Worm (Caenorhabditis elegans) whole organism, L4 larva: ENCODE results near the gene W09H1.3.
A peak's percentile ranks its signal among the peaks of the same experiment; 100 is the strongest.

ENCODE experiments used
- D1046.2 ChIP-seq: fragments of 200-800 bp; sonication (Bioruptor generic); IDR thresholded peaks from 2 replicates; pipeline ENCODE4 v1.3.6; 2022; ENCODE audit warnings: missing genetic modification characterization, missing compliant biosample characterization
- F44E2.7 ChIP-seq: fragments of 200-800 bp; sonication (Bioruptor generic); IDR thresholded peaks from 2 replicates; pipeline ENCODE4 v2.1.2; 2022; ENCODE audit warnings: missing genetic modification characterization, missing compliant biosample characterization
- T26A8.4 ChIP-seq: fragments of 200-800 bp; sonication (Bioruptor generic); IDR thresholded peaks from 2 replicates; pipeline ENCODE4 v1.3.6; 2022; ENCODE audit warnings: missing genetic modification characterization, missing compliant biosample characterization
- Y5F2A.4 ChIP-seq: fragments of 200-800 bp; sonication (Bioruptor generic); optimal IDR thresholded peaks from 2 replicates; lab custom pipeline; 2018; ENCODE audit warnings: mild to moderate bottlenecking, missing genetic modification characterization, missing compliant biosample characterization
- Y75B8A.6 ChIP-seq: fragments of 200-800 bp; sonication (Bioruptor generic); IDR thresholded peaks from 2 replicates; pipeline ENCODE4 v1.3.6; 2022; ENCODE audit warnings: missing genetic modification reagents, missing genetic modification characterization, missing compliant biosample characterization
- ZK337.2 ChIP-seq: fragments of 200-800 bp; sonication (Bioruptor generic); IDR thresholded peaks from 2 replicates; pipeline ENCODE4 v1.3.6; 2022; ENCODE audit warnings: missing genetic modification reagents, missing genetic modification characterization, missing compliant biosample characterization
- ZK546.5 ChIP-seq, 2 experiments: sonication (generic microtip); optimal IDR thresholded peaks; 2 replicates each; lab custom pipeline; 2017; ENCODE audit warnings: missing biosample characterization in 2 of 2, missing genetic modification characterization in 2 of 2
- aha-1 ChIP-seq: fragments of 150-350 bp; peaks from one replicate; lab custom pipeline; 2014; ENCODE audit warnings: missing biosample characterization, missing genetic modification characterization
- ces-1 ChIP-seq: fragments of 150-350 bp; sonication (generic microtip); optimal IDR thresholded peaks from 4 replicates; lab custom pipeline; 2014; ENCODE audit warnings: missing biosample characterization, missing genetic modification reagents, missing genetic modification characterization
- cey-2 ChIP-seq: sonication (generic microtip); optimal IDR thresholded peaks from 3 replicates; lab custom pipeline; 2017; ENCODE audit warnings: missing genetic modification characterization, mild to moderate bottlenecking, missing compliant biosample characterization, antibody characterized with exemption, borderline replicate concordance; ENCODE audit not compliant: insufficient read depth
- ctbp-1 ChIP-seq: fragments of 200-800 bp; sonication (Bioruptor generic); IDR thresholded peaks from 2 replicates; pipeline ENCODE4 v1.3.6; 2022; ENCODE audit warnings: missing genetic modification reagents, missing genetic modification characterization, missing compliant biosample characterization
- dmd-6 ChIP-seq: fragments of 200-800 bp; sonication (Bioruptor generic); IDR thresholded peaks from 2 replicates; pipeline ENCODE4 v1.3.6; 2022; ENCODE audit warnings: missing genetic modification reagents, missing genetic modification characterization, missing compliant biosample characterization
- dmd-8 ChIP-seq: fragments of 200-800 bp; sonication (Bioruptor generic); IDR thresholded peaks from 2 replicates; pipeline ENCODE4 v1.3.6; 2022; ENCODE audit warnings: missing genetic modification characterization, missing compliant biosample characterization
- dve-1 ChIP-seq: sonication (generic microtip); optimal IDR thresholded peaks from 2 replicates; lab custom pipeline; 2017; ENCODE audit warnings: antibody characterized with exemption, mild to moderate bottlenecking, missing genetic modification characterization, missing compliant biosample characterization; ENCODE audit not compliant: insufficient read depth
- gei-8 ChIP-seq: fragments of 200-800 bp; sonication (Bioruptor generic); optimal IDR thresholded peaks from 2 replicates; lab custom pipeline; 2018; ENCODE audit warnings: mild to moderate bottlenecking, missing genetic modification characterization, missing compliant biosample characterization
- hif-1 ChIP-seq, 2 experiments: sonication (generic microtip); optimal IDR thresholded peaks; 2 replicates each; lab custom pipeline; 2016 to 2017; ENCODE audit warnings: missing compliant biosample characterization in 2 of 2, missing genetic modification characterization in 2 of 2, missing genetic modification reagents in 2 of 2, missing genotype in 2 of 2, mild to moderate bottlenecking in 1 of 2
- hlh-30 ChIP-seq: sonication (generic microtip); optimal IDR thresholded peaks from 2 replicates; lab custom pipeline; 2017; ENCODE audit warnings: antibody characterized with exemption, mild to moderate bottlenecking, missing genetic modification characterization, missing compliant biosample characterization; ENCODE audit not compliant: insufficient read depth
- hmg-1.1 ChIP-seq: fragments of 200-800 bp; sonication (Bioruptor generic); IDR thresholded peaks from 2 replicates; pipeline ENCODE4 v1.3.6; 2022; ENCODE audit warnings: missing genetic modification reagents, missing genetic modification characterization, missing compliant biosample characterization
- lsy-2 ChIP-seq, 2 experiments: fragments of 150-350 bp in 1 of 2; sonication (generic microtip) in 1 of 2; optimal IDR thresholded peaks; 2 replicates each; lab custom pipeline; 2014 to 2017; ENCODE audit warnings: missing biosample characterization in 2 of 2, missing genetic modification characterization in 2 of 2
- mep-1 ChIP-seq: fragments of 150-350 bp; sonication (generic microtip); optimal IDR thresholded peaks from 3 replicates; lab custom pipeline; 2014; ENCODE audit warnings: missing biosample characterization, missing genetic modification characterization
- mes-2 ChIP-seq: sonication (generic microtip); optimal IDR thresholded peaks from 2 replicates; lab custom pipeline; 2016; ENCODE audit warnings: missing genotype, mild to moderate bottlenecking, missing genetic modification characterization, missing compliant biosample characterization; ENCODE audit not compliant: poor library complexity, severe bottlenecking
- mxl-3 ChIP-seq: fragments of 200-800 bp; sonication (Bioruptor generic); optimal IDR thresholded peaks from 2 replicates; lab custom pipeline; 2018; ENCODE audit warnings: mild to moderate bottlenecking, missing genetic modification characterization, missing compliant biosample characterization
- nhr-10 ChIP-seq: fragments of 150-350 bp; optimal IDR thresholded peaks from 2 replicates; lab custom pipeline; 2014; ENCODE audit warnings: missing biosample characterization, missing genetic modification characterization
- nhr-11 ChIP-seq: fragments of 150-350 bp; optimal IDR thresholded peaks from 2 replicates; lab custom pipeline; 2014; ENCODE audit warnings: missing biosample characterization, missing genetic modification characterization
- nhr-111 ChIP-seq: fragments of 200-800 bp; sonication (Bioruptor generic); optimal IDR thresholded peaks from 2 replicates; lab custom pipeline; 2018; ENCODE audit warnings: mild to moderate bottlenecking, missing genetic modification characterization, missing compliant biosample characterization
- nhr-28 ChIP-seq: fragments of 150-350 bp; optimal IDR thresholded peaks from 2 replicates; lab custom pipeline; 2014; ENCODE audit warnings: missing biosample characterization, missing genetic modification characterization
- nhr-48 ChIP-seq: sonication (generic microtip); optimal IDR thresholded peaks from 2 replicates; lab custom pipeline; 2016; ENCODE audit warnings: mild to moderate bottlenecking, missing genetic modification characterization, missing compliant biosample characterization
- nhr-6 ChIP-seq: fragments of 150-350 bp; optimal IDR thresholded peaks from 2 replicates; lab custom pipeline; 2014; ENCODE audit warnings: missing biosample characterization, missing genetic modification characterization
- nhr-76 ChIP-seq: fragments of 150-350 bp; optimal IDR thresholded peaks from 2 replicates; lab custom pipeline; 2014; ENCODE audit warnings: missing biosample characterization, missing genetic modification characterization
- nhr-77 ChIP-seq: fragments of 150-350 bp; optimal IDR thresholded peaks from 2 replicates; lab custom pipeline; 2014; ENCODE audit warnings: missing biosample characterization, missing genetic modification characterization
- pha-4 ChIP-seq, 2 experiments: fragments of 150-350 bp in 1 of 2; fragments of 200-800 bp in 1 of 2; sonication (Bioruptor generic) in 1 of 2; IDR thresholded peaks in 1 of 2; optimal IDR thresholded peaks in 1 of 2; 2 replicates each; pipeline versions ENCODE4 v1.3.6 to Lab custom; 2014 to 2022; ENCODE audit warnings: missing genetic modification characterization in 2 of 2, missing genetic modification reagents in 2 of 2, missing biosample characterization in 1 of 2, missing compliant biosample characterization in 1 of 2
- php-3 ChIP-seq: fragments of 200-800 bp; sonication (Bioruptor generic); IDR thresholded peaks from 2 replicates; pipeline ENCODE4 v1.3.6; 2022; ENCODE audit warnings: missing genetic modification reagents, missing genetic modification characterization, missing compliant biosample characterization
- pqm-1 ChIP-seq: sonication (generic microtip); optimal IDR thresholded peaks from 2 replicates; lab custom pipeline; 2017; ENCODE audit warnings: missing biosample characterization, missing genetic modification characterization
- sdz-12 ChIP-seq: fragments of 200-800 bp; sonication (Bioruptor generic); optimal IDR thresholded peaks from 2 replicates; lab custom pipeline; 2018; ENCODE audit warnings: mild to moderate bottlenecking, missing genetic modification characterization, missing compliant biosample characterization
- spr-1 ChIP-seq: sonication (generic microtip); optimal IDR thresholded peaks from 2 replicates; lab custom pipeline; 2016; ENCODE audit warnings: mild to moderate bottlenecking, missing genetic modification characterization, missing compliant biosample characterization
- spr-3 ChIP-seq: fragments of 200-800 bp; sonication (Bioruptor generic); optimal IDR thresholded peaks from 2 replicates; lab custom pipeline; 2018; ENCODE audit warnings: mild to moderate bottlenecking, missing genetic modification characterization, missing compliant biosample characterization
- tra-1 ChIP-seq: fragments of 200-800 bp; sonication (Bioruptor generic); IDR thresholded peaks from 2 replicates; pipeline ENCODE4 v1.3.6; 2022; ENCODE audit warnings: missing genetic modification reagents, missing genetic modification characterization, missing compliant biosample characterization
- unc-130 ChIP-seq: sonication (generic microtip); optimal IDR thresholded peaks from 2 replicates; lab custom pipeline; 2016; ENCODE audit warnings: missing genetic modification reagents, missing genetic modification characterization, missing compliant biosample characterization
- unc-62 ChIP-seq, 3 experiments: fragments of 150-350 bp in 1 of 3; sonication (generic microtip); optimal IDR thresholded peaks in 2 of 3; peaks in 1 of 3; 1 replicate in 1 of 3; 2 replicates in 2 of 3; lab custom pipeline; 2014 to 2017; ENCODE audit warnings: missing biosample characterization in 3 of 3, missing genetic modification characterization in 3 of 3, missing genetic modification reagents in 3 of 3, missing genotype in 1 of 3
- zip-2 ChIP-seq: fragments of 150-350 bp; optimal IDR thresholded peaks from 2 replicates; lab custom pipeline; 2014; ENCODE audit warnings: missing biosample characterization, missing genetic modification characterization

The W09H1.3 gene

DNA sequence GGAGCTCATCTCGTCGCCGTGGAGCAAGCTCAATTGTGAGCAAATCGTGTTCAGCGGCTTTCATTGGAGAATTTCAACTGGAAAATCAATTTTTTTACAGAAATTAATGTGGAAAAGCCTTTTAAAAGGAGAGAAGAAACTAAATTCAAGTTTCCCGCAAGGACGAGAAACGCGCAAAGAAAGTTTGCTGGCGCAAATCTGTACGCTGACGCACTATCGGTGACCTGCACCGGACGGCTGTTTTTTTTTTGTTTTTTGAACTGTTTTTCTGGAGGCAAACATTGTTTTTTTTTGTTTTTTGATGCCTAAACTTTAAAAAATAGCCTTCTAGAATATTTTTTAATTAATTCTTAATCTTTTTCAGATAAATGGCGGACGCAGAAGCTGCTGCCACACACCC lies 27.3 kb upstream of the W09H1.3 start, which contains the start of the genes hpr-17 and F32A11.1 (continued):
- TF ChIP-seq hif-1 (tag; optimal IDR thresholded peaks at IDR 0.05; lab: Kevin White, UChicago) = peak in 1 of 2 experiments; percentile 66
- no peak for TF ChIP-seq F44E2.7 (GFP tag; lab: Robert Waterston, UW)
- peak; percentile 2 for TF ChIP-seq nhr-77 (tag; lab: Kevin White, UChicago)
- peak; percentile 0 for TF ChIP-seq unc-130 (GFP tag; lab: Kevin White, UChicago)
- TF ChIP-seq Y5F2A.4 (GFP tag; lab: Kevin White, UChicago) = no peak
- no peak for TF ChIP-seq zip-2 (tag; lab: Kevin White, UChicago)
- TF ChIP-seq nhr-111 (GFP tag; lab: Kevin White, UChicago) = no peak
- no peak for TF ChIP-seq ces-1
- TF ChIP-seq mes-2 = peak; percentile 80
- no peak for TF ChIP-seq nhr-10
- no peak for TF ChIP-seq mxl-3
- no peak for TF ChIP-seq php-3 (GFP tag; lab: Robert Waterston, UW)
- TF ChIP-seq T26A8.4 (GFP tag; lab: Robert Waterston, UW) = peak; percentile 86
- TF ChIP-seq sdz-12 (GFP tag; lab: Kevin White, UChicago) = no peak
- no peak for TF ChIP-seq aha-1 (tag; lab: Kevin White, UChicago)
- TF ChIP-seq dmd-8 (GFP tag; lab: Robert Waterston, UW) = no peak
- peak; percentile 24 for TF ChIP-seq spr-1 (tag; lab: Kevin White, UChicago)
- peak; percentile 64; the same call in 1 of the 2 replicates for TF ChIP-seq pha-4 (GFP tag; IDR thresholded peaks at IDR 0.05; lab: Robert Waterston, UW)
- peak; percentile 54 for TF ChIP-seq pha-4 (tag; optimal IDR thresholded peaks at IDR 0.05; lab: Kevin White, UChicago)
- no peak for TF ChIP-seq nhr-76
- peak in 1 of 2 experiments; percentile 90 for TF ChIP-seq unc-62 (GFP tag; optimal IDR thresholded peaks at IDR 0.05 in 1 of 2; lab: Kevin White, UChicago)
- TF ChIP-seq unc-62 (tag; optimal IDR thresholded peaks at IDR 0.05; lab: Kevin White, UChicago) = no peak
- TF ChIP-seq Y75B8A.6 (GFP tag; lab: Robert Waterston, UW) = no peak
- no peak for TF ChIP-seq ZK337.2 (GFP tag; lab: Robert Waterston, UW)
- no peak for TF ChIP-seq cey-2 (tag; lab: Kevin White, UChicago)
- no peak for TF ChIP-seq ZK546.5 (tag; optimal IDR thresholded peaks at IDR 0.05; lab: Kevin White, UChicago)
- TF ChIP-seq hmg-1.1 = peak; percentile 78
- TF ChIP-seq nhr-11 (tag; lab: Kevin White, UChicago) = peak; percentile 66

DNA sequence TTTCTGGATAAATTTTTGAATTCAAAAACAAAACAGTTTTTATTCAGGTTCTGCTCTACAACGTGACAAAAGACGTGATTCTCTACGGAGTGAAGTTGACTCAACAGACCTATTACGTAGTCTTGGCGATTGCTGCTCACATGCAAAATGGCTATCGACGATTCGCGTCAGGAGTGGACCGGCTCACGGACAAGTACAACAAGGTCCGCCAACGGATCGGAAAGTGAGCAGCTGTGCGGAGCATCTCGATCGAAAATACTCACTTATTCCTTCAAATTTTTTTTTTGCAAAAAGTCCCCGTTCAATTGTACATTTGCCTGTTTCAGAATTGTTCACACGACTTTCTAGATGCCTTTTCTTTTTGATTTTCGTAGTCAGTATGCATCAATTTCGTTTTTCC lies 24.4 kb upstream of the W09H1.3 start:
- TF ChIP-seq ctbp-1 (no peak), spr-1 (tag; lab: Kevin White, UChicago) (peak; percentile 4), T26A8.4 (GFP tag; lab: Robert Waterston, UW) (peak; percentile 60; the same call in 1 of the 2 replicates), tra-1 (GFP tag; lab: Robert Waterston, UW) (no peak), spr-3 (GFP tag; lab: Kevin White, UChicago) (peak; percentile 16), Y5F2A.4 (GFP tag; lab: Kevin White, UChicago) (peak; percentile 1), nhr-11 (tag; lab: Kevin White, UChicago) (no peak), aha-1 (tag; lab: Kevin White, UChicago) (peak; percentile 43)

DNA sequence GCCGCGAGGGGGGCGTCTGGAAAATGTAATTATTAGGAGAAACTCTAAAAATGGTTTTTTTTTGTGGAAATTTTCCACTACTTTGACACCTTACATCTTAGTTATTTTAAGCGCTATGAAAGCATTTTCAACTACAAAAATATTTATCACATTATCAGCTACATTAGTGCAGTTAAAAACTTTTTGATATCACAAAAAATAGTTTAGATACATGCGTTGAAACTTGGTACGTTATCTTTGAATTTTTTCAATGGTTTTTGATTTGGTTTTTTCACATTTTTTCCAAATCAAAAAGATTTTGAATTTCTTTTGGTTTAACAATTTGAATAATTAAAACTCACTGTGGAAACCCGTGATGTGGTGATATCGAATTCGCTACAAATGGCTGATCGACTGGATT lies 21.2 kb upstream of the W09H1.3 start:
- TF ChIP-seq nhr-10 (no peak), nhr-6 (tag; lab: Kevin White, UChicago) (no peak), aha-1 (tag; lab: Kevin White, UChicago) (peak; percentile 92)

DNA sequence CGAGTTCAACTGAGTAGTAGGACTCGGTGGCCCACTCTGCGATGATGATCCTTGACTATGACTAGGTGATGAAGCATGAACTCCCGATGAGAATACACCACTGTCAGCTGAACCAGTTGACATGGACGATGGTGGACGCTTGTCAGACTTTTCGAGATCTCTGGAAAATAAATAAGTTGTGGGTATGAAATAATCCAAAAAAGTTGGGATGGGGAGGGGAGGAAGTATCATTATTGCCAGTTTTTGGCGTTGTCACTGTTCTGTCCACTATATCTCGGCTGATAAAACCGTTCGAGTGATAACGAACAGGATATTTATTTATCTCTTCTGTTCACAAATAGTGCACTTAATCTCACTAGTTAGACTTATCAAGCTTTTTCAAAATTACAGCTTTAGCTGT lies 20.2 kb upstream of the W09H1.3 start:
- no peak for TF ChIP-seq hif-1 (tag; optimal IDR thresholded peaks at IDR 0.05; lab: Kevin White, UChicago)
- peak; percentile 94 for TF ChIP-seq aha-1 (tag; lab: Kevin White, UChicago)

DNA sequence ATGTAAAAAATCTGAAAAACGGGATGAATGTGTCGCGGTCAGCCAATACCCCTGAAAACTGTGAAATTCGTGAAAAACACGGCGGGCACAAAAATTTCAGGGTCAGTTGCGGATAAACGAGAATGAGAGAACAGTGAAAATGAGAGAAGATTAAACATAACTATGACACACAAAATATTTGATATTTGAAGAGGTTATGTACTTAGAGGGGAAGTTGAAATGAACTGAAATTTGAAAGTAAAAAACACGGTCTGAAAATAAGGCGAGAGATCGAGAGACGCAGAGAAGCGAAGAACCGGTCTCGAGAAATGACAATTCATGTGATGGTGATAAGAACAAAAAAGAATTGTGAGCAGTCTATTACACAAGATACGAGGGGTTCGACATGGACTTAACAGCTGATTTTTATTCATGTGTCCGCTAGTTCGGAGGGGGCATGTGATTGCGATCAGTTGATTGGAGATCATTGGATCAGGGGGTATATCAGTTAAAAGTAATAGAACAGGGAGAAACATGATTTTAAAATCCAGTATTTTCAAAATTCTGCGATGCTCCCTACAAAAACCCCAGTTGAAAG lies 18.5 kb upstream of the W09H1.3 start, which contains the start of gene moe-3:
Gene moe-3 (minus strand): TSS at position 51 of the 577 bp plus-strand sequence.
- TF ChIP-seq php-3 (GFP tag; lab: Robert Waterston, UW) = 0 out of 2 replicates have a peak, but pooled peaks have one; percentile 25
- peak; percentile 61 for TF ChIP-seq nhr-28
- no peak for TF ChIP-seq pqm-1 (tag; lab: Kevin White, UChicago)
- TF ChIP-seq D1046.2 (GFP tag; lab: Robert Waterston, UW) = no peak
- no peak for TF ChIP-seq gei-8 (GFP tag; lab: Kevin White, UChicago)
- TF ChIP-seq unc-62 (GFP tag; optimal IDR thresholded peaks at IDR 0.05 in 1 of 2; lab: Kevin White, UChicago) = peak in 1 of 2 experiments; percentile 40
- no peak for TF ChIP-seq unc-62 (tag; optimal IDR thresholded peaks at IDR 0.05; lab: Kevin White, UChicago)
- TF ChIP-seq lsy-2 (tag; optimal IDR thresholded peaks at IDR 0.05; lab: Kevin White, UChicago) = no peak
- TF ChIP-seq nhr-77 (tag; lab: Kevin White, UChicago) = peak; percentile 48
- TF ChIP-seq dmd-6 = peak; percentile 82
- TF ChIP-seq unc-130 (GFP tag; lab: Kevin White, UChicago) = no peak
- peak; percentile 15 for TF ChIP-seq mep-1
- peak; percentile 57 for TF ChIP-seq nhr-48
- TF ChIP-seq dve-1 (tag; lab: Kevin White, UChicago) = peak; percentile 68
- TF ChIP-seq aha-1 (tag; lab: Kevin White, UChicago) = peak; percentile 53
- peak; percentile 93 for TF ChIP-seq hlh-30 (tag; lab: Kevin White, UChicago)
